Fruit fly (Drosophila melanogaster) whole organism, embryonic: Measurements from ENCODE around the gene borr.
A peak's percentile ranks its signal among the peaks of the same experiment; 100 is the strongest.

Experiments
- Ada2b ChIP-seq: fragments of 200-800 bp; sonication (Bioruptor generic); IDR thresholded peaks from 2 replicates; pipeline ENCODE4 v1.3.6; 2022; ENCODE audit warnings: missing biosample characterization, missing genetic modification characterization
- Adf1 ChIP-seq: fragments of 200-800 bp; sonication (Bioruptor generic); IDR thresholded peaks from 2 replicates; pipeline ENCODE4 v1.3.6; 2022; ENCODE audit warnings: missing biosample characterization, missing genetic modification characterization
- Antp ChIP-seq: fragments of 200-800 bp; sonication (Bioruptor generic); optimal IDR thresholded peaks from 3 replicates; lab custom pipeline; 2016; ENCODE audit warnings: missing biosample characterization, missing genetic modification characterization
- Bgb ChIP-seq: fragments of 200-800 bp; sonication (Bioruptor generic); IDR thresholded peaks from 2 replicates; pipeline ENCODE4 v1.3.6; 2022; ENCODE audit warnings: missing biosample characterization, missing genetic modification characterization; ENCODE audit not compliant: partially characterized antibody
- CG10209 ChIP-seq: fragments of 200-800 bp; sonication (Bioruptor generic); optimal IDR thresholded peaks from 3 replicates; lab custom pipeline; 2017; ENCODE audit warnings: missing biosample characterization, mild to moderate bottlenecking, missing genetic modification characterization, missing genetic modification reagents
- CG10462 ChIP-seq: fragments of 200-800 bp; sonication (Bioruptor generic); optimal IDR thresholded peaks from 2 replicates; lab custom pipeline; 2016; ENCODE audit warnings: missing biosample characterization, missing genetic modification characterization
- CG10565 ChIP-seq: fragments of 200-800 bp; sonication (Bioruptor generic); optimal IDR thresholded peaks from 3 replicates; lab custom pipeline; 2016; ENCODE audit warnings: missing biosample characterization, mild to moderate bottlenecking, missing genetic modification characterization
- CG11456 ChIP-seq: fragments of 200-800 bp; sonication (Bioruptor generic); IDR thresholded peaks from 3 replicates; pipeline ENCODE4 v1.3.6; 2022; ENCODE audit warnings: missing biosample characterization, missing genetic modification characterization
- CG13123 ChIP-seq: fragments of 200-800 bp; sonication (Bioruptor generic); optimal IDR thresholded peaks from 2 replicates; lab custom pipeline; 2016; ENCODE audit warnings: missing biosample characterization, missing genetic modification characterization
- CG13287 ChIP-seq: fragments of 200-800 bp; sonication (Bioruptor generic); IDR thresholded peaks from 2 replicates; pipeline ENCODE4 v1.3.6; 2022; ENCODE audit warnings: missing biosample characterization, missing genetic modification characterization; ENCODE audit not compliant: partially characterized antibody
- CG13424 ChIP-seq: fragments of 200-800 bp; sonication (Bioruptor generic); optimal IDR thresholded peaks from 2 replicates; lab custom pipeline; 2019; ENCODE audit warnings: missing biosample characterization, mild to moderate bottlenecking, missing genetic modification characterization, moderate library complexity
- CG14050 ChIP-seq: fragments of 200-800 bp; sonication (Bioruptor generic); IDR thresholded peaks from 3 replicates; pipeline ENCODE4 v1.3.6; 2022; ENCODE audit warnings: missing biosample characterization, missing genetic modification characterization
- CG14965 ChIP-seq: fragments of 200-800 bp; sonication (Bioruptor generic); optimal IDR thresholded peaks from 2 replicates; lab custom pipeline; 2016; ENCODE audit warnings: missing biosample characterization, missing genetic modification characterization, borderline replicate concordance
- CG15601 ChIP-seq: fragments of 200-800 bp; sonication (Bioruptor generic); optimal IDR thresholded peaks from 3 replicates; lab custom pipeline; 2019; ENCODE audit warnings: missing biosample characterization, mild to moderate bottlenecking, missing genetic modification characterization, moderate library complexity
- CG2120 ChIP-seq: fragments of 200-800 bp; sonication (Bioruptor generic); optimal IDR thresholded peaks from 3 replicates; lab custom pipeline; 2016; ENCODE audit warnings: missing biosample characterization, missing genetic modification characterization
- CG2875 ChIP-seq: fragments of 200-800 bp; sonication (Bioruptor generic); optimal IDR thresholded peaks from 2 replicates; lab custom pipeline; 2017; ENCODE audit warnings: missing biosample characterization, mild to moderate bottlenecking, missing genetic modification characterization, missing genetic modification reagents
- CG3065 ChIP-seq: fragments of 200-800 bp; sonication (Bioruptor generic); optimal IDR thresholded peaks from 2 replicates; lab custom pipeline; 2016; ENCODE audit warnings: missing biosample characterization, missing genetic modification characterization
- CG31441 ChIP-seq: fragments of 200-800 bp; sonication (Bioruptor generic); IDR thresholded peaks from 2 replicates; pipeline ENCODE4 v1.3.6; 2022; ENCODE audit warnings: missing biosample characterization, missing genetic modification characterization
- CG4854 ChIP-seq: fragments of 200-800 bp; sonication (Bioruptor generic); optimal IDR thresholded peaks from 2 replicates; lab custom pipeline; 2016; ENCODE audit warnings: missing biosample characterization, missing genetic modification characterization, inconsistent platforms
- CG5245 ChIP-seq: fragments of 200-800 bp; sonication (Bioruptor generic); optimal IDR thresholded peaks from 3 replicates; lab custom pipeline; 2016; ENCODE audit warnings: missing biosample characterization, missing genetic modification characterization
- CG8924 ChIP-seq: fragments of 200-800 bp; optimal IDR thresholded peaks from 3 replicates; lab custom pipeline; 2019; ENCODE audit warnings: missing biosample characterization, mild to moderate bottlenecking, missing genetic modification characterization, moderate library complexity
- CG9727 ChIP-seq: fragments of 200-800 bp; sonication (Bioruptor generic); optimal IDR thresholded peaks from 3 replicates; lab custom pipeline; 2017; ENCODE audit warnings: missing biosample characterization, mild to moderate bottlenecking, missing genetic modification characterization
- CTCF ChIP-seq: fragments of 200-800 bp; sonication (Bioruptor generic); optimal IDR thresholded peaks from 2 replicates; lab custom pipeline; 2017; ENCODE audit warnings: missing biosample characterization, mild to moderate bottlenecking, missing genetic modification characterization, moderate library complexity
- D ChIP-seq, 2 experiments: fragments of 200-800 bp in 1 of 2; fragments of >200 bp in 1 of 2; sonication (Bioruptor generic) in 1 of 2; optimal IDR thresholded peaks; 2 replicates in 1 of 2; 3 replicates in 1 of 2; lab custom pipeline; 2017; ENCODE audit warnings: mild to moderate bottlenecking in 1 of 2, missing biosample characterization in 1 of 2, missing genetic modification characterization in 1 of 2, missing genetic modification reagents in 1 of 2
- Dek ChIP-seq: fragments of 200-800 bp; sonication (Bioruptor generic); optimal IDR thresholded peaks from 3 replicates; lab custom pipeline; 2019; ENCODE audit warnings: missing biosample characterization, mild to moderate bottlenecking, missing genetic modification characterization, moderate library complexity
- Ets97D ChIP-seq: fragments of 200-800 bp; sonication (Bioruptor generic); optimal IDR thresholded peaks from 3 replicates; lab custom pipeline; 2016; ENCODE audit warnings: missing biosample characterization, missing genetic modification characterization
- HmgZ ChIP-seq: fragments of 200-800 bp; sonication (Bioruptor generic); optimal IDR thresholded peaks from 2 replicates; lab custom pipeline; 2018; ENCODE audit warnings: missing biosample characterization, mild to moderate bottlenecking, missing genetic modification characterization
- Hr39 ChIP-seq: fragments of >200 bp; optimal IDR thresholded peaks from 2 replicates; lab custom pipeline; 2017
- Hr51 ChIP-seq, 2 experiments: fragments of 200-800 bp; sonication (Bioruptor generic); optimal IDR thresholded peaks; 2 replicates in 1 of 2; 3 replicates in 1 of 2; lab custom pipeline; 2016 to 2018; ENCODE audit warnings: missing biosample characterization in 2 of 2, missing genetic modification characterization in 2 of 2, mild to moderate bottlenecking in 1 of 2, moderate library complexity in 1 of 2
- Trl ChIP-seq, 3 experiments: fragments of >200 bp in 2 of 3; fragments of 200-800 bp in 1 of 3; sonication (Bioruptor generic) in 1 of 3; optimal IDR thresholded peaks; 2 replicates in 1 of 3; 3 replicates in 2 of 3; lab custom pipeline; 2016 to 2017; ENCODE audit warnings: missing biosample characterization in 1 of 3, missing genetic modification characterization in 1 of 3
- Usf ChIP-seq: fragments of 200-800 bp; sonication (Bioruptor generic); optimal IDR thresholded peaks from 2 replicates; lab custom pipeline; 2017; ENCODE audit warnings: missing genotype, missing biosample characterization, missing genetic modification characterization
- bbx ChIP-seq: fragments of 200-800 bp; sonication (Bioruptor generic); IDR thresholded peaks from 2 replicates; pipeline ENCODE4 v1.3.6; 2022; ENCODE audit warnings: missing biosample characterization, missing genetic modification characterization; ENCODE audit not compliant: partially characterized antibody
- btn ChIP-seq: fragments of 200-800 bp; sonication (Bioruptor generic); optimal IDR thresholded peaks from 2 replicates; lab custom pipeline; 2016; ENCODE audit warnings: missing biosample characterization, missing genetic modification characterization
- da ChIP-seq: fragments of 200-800 bp; sonication (Bioruptor generic); optimal IDR thresholded peaks from 2 replicates; lab custom pipeline; 2016; ENCODE audit warnings: missing biosample characterization, missing genetic modification characterization
- esg ChIP-seq: fragments of 200-800 bp; sonication (Bioruptor generic); conservative IDR thresholded peaks from 2 replicates; pipeline ENCODE4 v1.3.6; 2022; ENCODE audit warnings: missing biosample characterization, missing genetic modification characterization
- gce ChIP-seq: fragments of 200-800 bp; sonication (Bioruptor generic); IDR thresholded peaks from 3 replicates; pipeline ENCODE4 v1.3.6; 2022; ENCODE audit warnings: missing biosample characterization, missing genetic modification characterization
- insv ChIP-seq, 2 experiments: fragments of 200-800 bp; sonication (Bioruptor generic); optimal IDR thresholded peaks; 3 replicates each; lab custom pipeline; 2016 to 2018; ENCODE audit warnings: missing biosample characterization in 2 of 2, missing genetic modification characterization in 2 of 2
- ken ChIP-seq: fragments of 200-800 bp; sonication (Bioruptor generic); IDR thresholded peaks from 3 replicates; pipeline ENCODE4 v1.3.6; 2022; ENCODE audit warnings: missing biosample characterization, missing genetic modification characterization
- pros ChIP-seq: fragments of 200-800 bp; sonication (Bioruptor generic); optimal IDR thresholded peaks from 3 replicates; lab custom pipeline; 2019; ENCODE audit warnings: missing biosample characterization, mild to moderate bottlenecking, missing genetic modification characterization, moderate library complexity
- salm ChIP-seq: fragments of 200-800 bp; sonication (Bioruptor generic); optimal IDR thresholded peaks from 2 replicates; lab custom pipeline; 2018; ENCODE audit warnings: missing biosample characterization, mild to moderate bottlenecking, missing genetic modification characterization
- sens-2 ChIP-seq: fragments of 200-800 bp; sonication (Bioruptor generic); IDR thresholded peaks from 2 replicates; pipeline ENCODE4 v1.3.6; 2022; ENCODE audit warnings: missing biosample characterization, missing genetic modification characterization
- sisA ChIP-seq: fragments of 200-800 bp; sonication (Bioruptor generic); IDR thresholded peaks from 2 replicates; pipeline ENCODE4 v1.3.6; 2022; ENCODE audit warnings: missing biosample characterization, missing genetic modification characterization
- so ChIP-seq: fragments of 200-800 bp; sonication (Bioruptor generic); IDR thresholded peaks from 3 replicates; pipeline ENCODE4 v1.3.6; 2022; ENCODE audit warnings: missing biosample characterization, missing genetic modification characterization
- ttk ChIP-seq: fragments of 200-800 bp; sonication (Bioruptor generic); IDR thresholded peaks from 2 replicates; pipeline ENCODE4 v2.1.2; 2022; ENCODE audit warnings: missing biosample characterization, missing genetic modification characterization
- usp ChIP-seq: fragments of >200 bp; optimal IDR thresholded peaks from 2 replicates; lab custom pipeline; 2017; ENCODE audit warnings: missing biosample characterization, missing genetic modification characterization
- vnd ChIP-seq: fragments of 200-800 bp; sonication (Bioruptor generic); IDR thresholded peaks from 3 replicates; pipeline ENCODE4 v1.3.6; 2022; ENCODE audit warnings: missing biosample characterization, missing genetic modification characterization; ENCODE audit not compliant: partially characterized antibody

The borr gene

DNA sequence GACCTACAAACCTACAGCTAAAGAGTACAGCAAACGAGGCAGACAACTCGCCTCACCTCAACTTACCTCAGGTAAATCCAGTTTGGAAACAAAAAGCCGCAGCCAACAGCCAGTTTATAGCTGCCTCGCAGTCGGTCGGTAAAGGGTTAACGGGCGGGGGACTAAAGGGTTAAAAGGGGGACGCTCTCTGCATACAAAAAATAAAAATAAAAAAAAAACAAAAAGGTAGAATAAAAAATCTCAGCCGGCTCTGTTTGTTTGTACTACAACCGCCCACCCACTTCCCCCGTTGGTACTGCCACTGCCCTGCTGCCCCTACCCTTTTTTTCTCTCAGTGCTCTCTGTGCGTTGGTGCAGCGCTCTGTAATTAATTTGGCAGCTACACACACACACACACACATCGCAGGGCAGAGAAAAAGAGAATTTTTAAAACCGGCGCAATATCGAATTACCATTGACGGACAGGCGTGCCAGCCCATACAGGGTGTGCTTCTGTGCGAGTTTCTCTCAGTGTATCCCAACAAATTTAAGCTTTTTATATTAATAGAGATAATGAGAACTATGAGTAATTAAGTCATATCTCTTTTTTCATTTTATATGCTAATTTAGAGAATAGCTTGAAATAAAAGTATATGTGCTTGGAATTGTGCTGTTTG lies 28.4 kb downstream of the borr start (continued):
- no peak for TF ChIP-seq CG5245 (GFP tag; lab: Kevin White, UChicago)
- peak; percentile 75; the same call in 2 of the 3 replicates for TF ChIP-seq CG11456
- TF ChIP-seq CG13287 = no peak
- TF ChIP-seq pros (GFP tag; lab: Kevin White, UChicago) = no peak
- peak; percentile 10 for TF ChIP-seq CG13424 (tag; lab: Kevin White, UChicago)
- no peak for TF ChIP-seq insv (GFP tag; optimal IDR thresholded peaks at IDR 0.05; lab: Kevin White, UChicago)
- no peak for TF ChIP-seq bbx (GFP tag; lab: Robert Waterston, UW)
- TF ChIP-seq CG10209 (GFP tag; lab: Kevin White, UChicago) = peak; percentile 56
- TF ChIP-seq D (optimal IDR thresholded peaks at IDR 0.05; lab: Kevin White, UChicago) = no peak
- no peak for TF ChIP-seq D (GFP tag; optimal IDR thresholded peaks at IDR 0.05; lab: Kevin White, UChicago)
- TF ChIP-seq ttk (GFP tag; lab: Robert Waterston, UW) = peak; percentile 79
- TF ChIP-seq esg (GFP tag; lab: Robert Waterston, UW) = peak; percentile 77
- no peak for TF ChIP-seq CG2875
- no peak for TF ChIP-seq Dek (tag; lab: Kevin White, UChicago)
- TF ChIP-seq CG14050 (GFP tag; lab: Robert Waterston, UW) = peak; percentile 52; the same call in 1 of the 3 replicates
- peak; percentile 29 for TF ChIP-seq CG2120
- TF ChIP-seq Hr39 (lab: Kevin White, UChicago) = no peak
- TF ChIP-seq Ets97D (GFP tag; lab: Kevin White, UChicago) = no peak
- TF ChIP-seq CG9727 (GFP tag; lab: Kevin White, UChicago) = peak; percentile 25
- TF ChIP-seq Adf1 (GFP tag; lab: Robert Waterston, UW) = peak; percentile 43; the same call in 1 of the 2 replicates
- no peak for TF ChIP-seq Antp (GFP tag; lab: Kevin White, UChicago)
- TF ChIP-seq CG10565 (GFP tag; lab: Kevin White, UChicago) = no peak
- TF ChIP-seq HmgZ (tag; lab: Kevin White, UChicago) = no peak
- TF ChIP-seq Trl (optimal IDR thresholded peaks at IDR 0.05; lab: Kevin White, UChicago) = peak; percentile 9 to 18
- TF ChIP-seq Trl (GFP tag; optimal IDR thresholded peaks at IDR 0.05; lab: Kevin White, UChicago) = peak; percentile 28
- peak; percentile 78 for TF ChIP-seq Ada2b (GFP tag; lab: Robert Waterston, UW)
- TF ChIP-seq CG10462 (GFP tag; lab: Kevin White, UChicago) = no peak
- TF ChIP-seq sens-2 (GFP tag; lab: Robert Waterston, UW) = no peak
- no peak for TF ChIP-seq btn
- no peak for TF ChIP-seq CG15601 (tag; lab: Kevin White, UChicago)
- no peak for TF ChIP-seq CG3065 (GFP tag; lab: Kevin White, UChicago)
- no peak for TF ChIP-seq CG14965
- TF ChIP-seq CG4854 (GFP tag; lab: Kevin White, UChicago) = no peak
- TF ChIP-seq CG31441 (GFP tag; lab: Robert Waterston, UW) = 0 out of 2 replicates have a peak, but pooled peaks have one; percentile 14
- TF ChIP-seq so (GFP tag; lab: Robert Waterston, UW) = peak; percentile 66; the same call in 1 of the 3 replicates
- no peak for TF ChIP-seq salm
- peak in 1 of 2 experiments; percentile 46 for TF ChIP-seq Hr51 (GFP tag; optimal IDR thresholded peaks at IDR 0.05; lab: Kevin White, UChicago)
- TF ChIP-seq sisA (GFP tag; lab: Robert Waterston, UW) = peak; percentile 79
- no peak for TF ChIP-seq da (GFP tag; lab: Kevin White, UChicago)
- TF ChIP-seq CTCF (GFP tag; lab: Kevin White, UChicago) = no peak
- TF ChIP-seq Usf = no peak
- TF ChIP-seq usp (GFP tag; lab: Kevin White, UChicago) = no peak
- no peak for TF ChIP-seq vnd (GFP tag; lab: Robert Waterston, UW)
- peak; percentile 62; the same call in 2 of the 3 replicates for TF ChIP-seq ken
- TF ChIP-seq gce = 0 out of 3 replicates have a peak, but pooled peaks have one; percentile 16
- no peak for TF ChIP-seq CG13123 (GFP tag; lab: Kevin White, UChicago)
- no peak for TF ChIP-seq CG8924
- TF ChIP-seq Bgb (GFP tag; lab: Robert Waterston, UW) = no peak
